Fruit fly (Drosophila melanogaster) whole organism, embryonic: ENCODE data around the gene CG13144.
A peak's percentile ranks its signal among the peaks of the same experiment; 100 is the strongest.

Source experiments
- CG1233 ChIP-seq: fragments of 200-800 bp; sonication (Bioruptor generic); optimal IDR thresholded peaks from 4 replicates; lab custom pipeline; 2018; ENCODE audit warnings: missing biosample characterization, mild to moderate bottlenecking, missing genetic modification characterization
- CG3407 ChIP-seq: fragments of 200-800 bp; sonication (Bioruptor generic); optimal IDR thresholded peaks from 2 replicates; lab custom pipeline; 2018; ENCODE audit warnings: missing biosample characterization, mild to moderate bottlenecking, missing genetic modification characterization
- CG5245 ChIP-seq: fragments of 200-800 bp; sonication (Bioruptor generic); optimal IDR thresholded peaks from 3 replicates; lab custom pipeline; 2016; ENCODE audit warnings: missing biosample characterization, missing genetic modification characterization
- CG6254 ChIP-seq: fragments of 200-800 bp; sonication (Bioruptor generic); optimal IDR thresholded peaks from 3 replicates; lab custom pipeline; 2017; ENCODE audit warnings: mild to moderate bottlenecking, missing biosample characterization, missing genetic modification reagents, missing genetic modification characterization
- CG8089 ChIP-seq: fragments of 200-800 bp; sonication (Bioruptor generic); optimal IDR thresholded peaks from 3 replicates; lab custom pipeline; 2016; ENCODE audit warnings: missing biosample characterization, missing genetic modification characterization
- CG9932 ChIP-seq: fragments of 200-800 bp; sonication (Bioruptor generic); IDR thresholded peaks from 2 replicates; pipeline ENCODE4 v1.3.6; 2022; ENCODE audit warnings: missing biosample characterization, missing genetic modification characterization
- D ChIP-seq, 2 experiments: fragments of 200-800 bp in 1 of 2; fragments of >200 bp in 1 of 2; sonication (Bioruptor generic) in 1 of 2; optimal IDR thresholded peaks; 2 replicates in 1 of 2; 3 replicates in 1 of 2; lab custom pipeline; 2017; ENCODE audit warnings: mild to moderate bottlenecking in 1 of 2, missing biosample characterization in 1 of 2, missing genetic modification characterization in 1 of 2, missing genetic modification reagents in 1 of 2
- Neu2 ChIP-seq: fragments of 200-800 bp; sonication (Bioruptor generic); optimal IDR thresholded peaks from 3 replicates; lab custom pipeline; 2016; ENCODE audit warnings: missing biosample characterization, missing genetic modification characterization, borderline replicate concordance
- TFAM ChIP-seq: fragments of 200-800 bp; sonication (Bioruptor generic); optimal IDR thresholded peaks from 2 replicates; lab custom pipeline; 2017; ENCODE audit warnings: missing biosample characterization, missing genetic modification characterization, inconsistent platforms
- fd64A ChIP-seq: fragments of 200-800 bp; sonication (Bioruptor generic); optimal IDR thresholded peaks from 3 replicates; lab custom pipeline; 2018; ENCODE audit warnings: missing biosample characterization, mild to moderate bottlenecking, missing genetic modification characterization
- hbn ChIP-seq: fragments of 200-800 bp; sonication (Bioruptor generic); IDR thresholded peaks from 2 replicates; pipeline ENCODE4 v1.3.6; 2022; ENCODE audit warnings: missing biosample characterization, missing genetic modification characterization; ENCODE audit not compliant: partially characterized antibody
- pan ChIP-seq, 4 experiments: fragments of >200 bp in 3 of 4; fragments of 200-800 bp in 1 of 4; sonication (Bioruptor generic) in 1 of 4; optimal IDR thresholded peaks in 3 of 4; IDR thresholded peaks in 1 of 4; 2 replicates each; pipeline versions ENCODE4 v1.3.6 to Lab custom; 2017 to 2022; ENCODE audit warnings: missing biosample characterization in 2 of 4, missing genetic modification characterization in 2 of 4, mixed read lengths in 1 of 4
- peb ChIP-seq: fragments of 200-800 bp; sonication (Bioruptor generic); IDR thresholded peaks from 2 replicates; pipeline ENCODE4 v1.3.6; 2022; ENCODE audit warnings: missing biosample characterization, missing genetic modification characterization
- tgo ChIP-seq: fragments of 200-800 bp; sonication (Bioruptor generic); IDR thresholded peaks from 3 replicates; pipeline ENCODE4 v1.3.6; 2022; ENCODE audit warnings: missing biosample characterization, missing genetic modification characterization
- zf30C ChIP-seq: fragments of 200-800 bp; sonication (Bioruptor generic); optimal IDR thresholded peaks from 3 replicates; lab custom pipeline; 2018; ENCODE audit warnings: missing biosample characterization, mild to moderate bottlenecking, missing genetic modification characterization

Gene CG13144

DNA sequence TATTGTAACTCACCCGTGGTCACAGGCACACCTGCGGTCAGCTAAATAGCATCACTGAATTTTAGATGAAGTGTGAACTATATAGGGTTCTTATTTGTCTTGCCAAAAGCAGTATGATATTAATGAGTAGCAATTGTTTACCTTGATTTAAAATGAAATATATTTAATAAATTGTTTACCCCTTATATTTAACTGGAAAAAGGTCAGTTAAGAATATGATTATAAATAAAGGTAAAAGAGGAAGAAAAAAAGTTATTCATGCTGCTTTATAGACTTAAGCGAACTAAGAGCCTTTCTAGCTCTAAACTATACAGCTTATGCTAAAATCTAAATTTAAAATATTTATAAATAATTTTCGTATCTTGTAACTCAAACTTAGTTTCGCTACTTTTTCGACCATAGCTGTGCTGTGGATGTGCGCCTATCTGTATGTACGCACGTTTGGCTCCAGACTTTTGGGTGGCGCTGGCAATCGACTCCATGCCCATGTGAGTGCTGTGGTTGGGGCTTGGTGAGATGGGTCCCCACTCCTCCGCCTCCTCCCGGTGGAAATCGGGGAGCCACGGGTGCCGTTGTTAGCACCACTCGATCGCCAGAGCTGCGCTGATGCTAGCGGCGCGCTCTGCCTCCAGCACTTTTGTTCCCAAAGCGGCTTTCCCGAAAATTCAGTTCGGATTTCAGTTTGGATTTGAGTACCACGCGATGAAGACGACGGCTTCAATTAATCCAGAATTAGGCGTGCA, 49.0 kb downstream of the CG13144 start, which contains the start of gene loh (continued):
- TF ChIP-seq D (optimal IDR thresholded peaks at IDR 0.05; lab: Kevin White, UChicago) (no peak), D (GFP tag; optimal IDR thresholded peaks at IDR 0.05; lab: Kevin White, UChicago) (peak; percentile 74), peb (GFP tag; lab: Robert Waterston, UW) (0 out of 2 replicates have a peak, but pooled peaks have one; percentile 23), fd64A (GFP tag; lab: Kevin White, UChicago) (no peak), tgo (no peak), pan (optimal IDR thresholded peaks at IDR 0.05; lab: Kevin White, UChicago) (no peak), pan (GFP tag; optimal IDR thresholded peaks at IDR 0.05 in 1 of 2, IDR thresholded peaks at IDR 0.05 in 1 of 2) (peak in 1 of 2 experiments; percentile 38), CG8089 (no peak), zf30C (GFP tag; lab: Kevin White, UChicago) (no peak), hbn (no peak), TFAM (GFP tag; lab: Kevin White, UChicago) (no peak), Neu2 (GFP tag; lab: Kevin White, UChicago) (no peak), CG6254 (GFP tag; lab: Kevin White, UChicago) (no peak), CG9932 (GFP tag; lab: Robert Waterston, UW) (no peak), CG5245 (GFP tag; lab: Kevin White, UChicago) (no peak), CG1233 (GFP tag; lab: Kevin White, UChicago) (peak; percentile 61), CG3407 (GFP tag; lab: Kevin White, UChicago) (peak; percentile 40)
